Worm (Caenorhabditis elegans): ENCODE data around the gene gtbp-1.

DNA sequence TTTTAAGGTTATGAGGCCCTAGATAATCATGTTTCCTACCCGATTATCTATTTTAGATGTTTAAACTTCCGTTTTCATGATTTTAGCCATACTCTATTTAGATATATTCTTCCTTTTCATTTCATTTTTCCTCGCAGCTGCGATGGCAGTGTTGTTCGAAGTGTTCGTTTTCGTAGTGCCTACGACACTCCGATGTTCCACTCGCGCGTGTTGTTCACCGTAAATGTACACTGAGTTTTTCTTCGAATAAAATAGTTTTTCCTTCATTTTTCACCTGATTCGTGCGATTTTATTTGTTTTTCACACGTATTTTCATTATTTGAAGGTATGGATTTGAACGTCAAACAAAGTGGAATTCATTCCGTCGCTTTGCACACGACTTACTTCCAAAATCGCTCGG is 31.9 kb downstream of the gtbp-1 start, which contains the start of gene dis-3:
- TF ChIP-seq ztf-11 (tag; optimal IDR thresholded peaks at IDR 0.05) (no peak), sea-2 (GFP tag; optimal IDR thresholded peaks at IDR 0.05) (no peak)

Measured in whole organism, L3 larva.